Fruit fly (Drosophila melanogaster) whole organism, adult: ENCODE measurements around the gene crc.

Source experiments
- CG11617 ChIP-seq: fragments of 200-800 bp; sonication (Bioruptor generic); optimal IDR thresholded peaks from 2 replicates; lab custom pipeline; 2017; ENCODE audit warnings: mild to moderate bottlenecking, missing biosample characterization, missing genetic modification reagents, missing genetic modification characterization
- CG12768 ChIP-seq: fragments of 200-800 bp; sonication (Bioruptor generic); optimal IDR thresholded peaks from 2 replicates; lab custom pipeline; 2017; ENCODE audit warnings: missing biosample characterization, missing genetic modification characterization, mild to moderate bottlenecking, moderate library complexity, missing genetic modification reagents
- CG14711 ChIP-seq: fragments of 200-800 bp; sonication (Bioruptor generic); optimal IDR thresholded peaks from 2 replicates; lab custom pipeline; 2018; ENCODE audit warnings: missing biosample characterization, mild to moderate bottlenecking, missing genetic modification characterization, moderate library complexity
- CG1620 ChIP-seq: fragments of 200-800 bp; sonication (Bioruptor generic); optimal IDR thresholded peaks from 2 replicates; lab custom pipeline; 2016; ENCODE audit warnings: missing biosample characterization, missing genetic modification characterization
- CG33017 ChIP-seq: fragments of 200-800 bp; sonication (Bioruptor generic); optimal IDR thresholded peaks from 2 replicates; lab custom pipeline; 2018; ENCODE audit warnings: missing biosample characterization, mild to moderate bottlenecking, missing genetic modification characterization, moderate library complexity
- CG5204 ChIP-seq: fragments of 200-800 bp; sonication (Bioruptor generic); optimal IDR thresholded peaks from 2 replicates; lab custom pipeline; 2016; ENCODE audit warnings: missing biosample characterization, missing genetic modification characterization
- CG7045 ChIP-seq: fragments of 200-800 bp; sonication (Bioruptor generic); optimal IDR thresholded peaks from 2 replicates; lab custom pipeline; 2017; ENCODE audit warnings: missing biosample characterization, mild to moderate bottlenecking, missing genetic modification characterization
- CG7101 ChIP-seq: fragments of 200-800 bp; sonication (Bioruptor generic); optimal IDR thresholded peaks from 2 replicates; lab custom pipeline; 2018; ENCODE audit warnings: missing biosample characterization, mild to moderate bottlenecking, missing genetic modification characterization, moderate library complexity
- Clk ChIP-seq: fragments of 200-800 bp; sonication (Bioruptor generic); optimal IDR thresholded peaks from 2 replicates; lab custom pipeline; 2017; ENCODE audit warnings: missing biosample characterization, missing genetic modification characterization
- Crg-1 ChIP-seq: fragments of 200-800 bp; sonication (Bioruptor generic); optimal IDR thresholded peaks from 2 replicates; lab custom pipeline; 2016; ENCODE audit warnings: missing biosample characterization, missing genetic modification characterization
- Hr96 ChIP-seq: fragments of 200-800 bp; sonication (Bioruptor generic); optimal IDR thresholded peaks from 2 replicates; lab custom pipeline; 2016; ENCODE audit warnings: missing biosample characterization, missing genetic modification characterization
- Mnt ChIP-seq: fragments of 200-800 bp; sonication (Bioruptor generic); optimal IDR thresholded peaks from 2 replicates; lab custom pipeline; 2016; ENCODE audit warnings: missing biosample characterization, mild to moderate bottlenecking, missing genetic modification characterization
- bab1 ChIP-seq: fragments of 200-800 bp; sonication (Bioruptor generic); optimal IDR thresholded peaks from 3 replicates; lab custom pipeline; 2019; ENCODE audit warnings: missing biosample characterization, mild to moderate bottlenecking, missing genetic modification characterization, moderate library complexity
- cic ChIP-seq: fragments of 200-800 bp; sonication (Bioruptor generic); optimal IDR thresholded peaks from 2 replicates; lab custom pipeline; 2017; ENCODE audit warnings: missing biosample characterization, mild to moderate bottlenecking, missing genetic modification characterization, moderate library complexity
- cnc ChIP-seq, 2 experiments: fragments of >200 bp; optimal IDR thresholded peaks; 2 replicates each; lab custom pipeline; 2017
- kay ChIP-seq: fragments of 200-800 bp; sonication (Bioruptor generic); peaks from one replicate; lab custom pipeline; 2016; ENCODE audit warnings: missing biosample characterization, missing genetic modification characterization, borderline replicate concordance
- ovo ChIP-seq: fragments of 200-800 bp; sonication (Bioruptor generic); optimal IDR thresholded peaks from 2 replicates; lab custom pipeline; 2016; ENCODE audit warnings: missing biosample characterization, missing genetic modification characterization
- pad ChIP-seq: fragments of 200-800 bp; sonication (Bioruptor generic); optimal IDR thresholded peaks from 3 replicates; lab custom pipeline; 2017; ENCODE audit warnings: missing biosample characterization, missing genetic modification characterization, mild to moderate bottlenecking, moderate library complexity, missing genetic modification reagents
- tj ChIP-seq: fragments of 200-800 bp; sonication (Bioruptor generic); optimal IDR thresholded peaks from 3 replicates; lab custom pipeline; 2017; ENCODE audit warnings: missing biosample characterization, mild to moderate bottlenecking, missing genetic modification characterization, moderate library complexity
- toe ChIP-seq: fragments of 200-800 bp; sonication (Bioruptor generic); optimal IDR thresholded peaks from 2 replicates; lab custom pipeline; 2016; ENCODE audit warnings: missing biosample characterization, missing genetic modification characterization

crc gene

dm6 chr2L:21310427-21311199 lies at the start of gene crc:
crc (plus strand) TSS chr2L:21310866.
- no peak for TF ChIP-seq CG12768 (GFP tag; lab: Kevin White, UChicago)
- TF ChIP-seq Crg-1, result peak; percentile 18
- peak; percentile 33 for TF ChIP-seq Hr96 (GFP tag; lab: Kevin White, UChicago)
- peak; percentile 51 for TF ChIP-seq CG14711 (tag; lab: Kevin White, UChicago)
- peak; percentile 72 for TF ChIP-seq toe (GFP tag; lab: Kevin White, UChicago)
- no peak for TF ChIP-seq CG7045 (GFP tag; lab: Kevin White, UChicago)
- TF ChIP-seq CG1620 (GFP tag; lab: Kevin White, UChicago), result peak; percentile 7
- TF ChIP-seq CG11617 (GFP tag; lab: Kevin White, UChicago), result peak; percentile 19
- TF ChIP-seq tj, result peak; percentile 67
- peak; percentile 50 for TF ChIP-seq CG33017
- TF ChIP-seq pad (GFP tag; lab: Kevin White, UChicago), result no peak
- peak; percentile 5 for TF ChIP-seq CG7101 (tag; lab: Kevin White, UChicago)
- TF ChIP-seq ovo, result no peak
- TF ChIP-seq cnc (optimal IDR thresholded peaks at IDR 0.05; lab: Kevin White, UChicago), result no peak
- no peak for TF ChIP-seq Clk (GFP tag; lab: Kevin White, UChicago)
- TF ChIP-seq CG5204, result peak; percentile 54
- TF ChIP-seq Mnt (GFP tag; lab: Kevin White, UChicago), result peak; percentile 95
- peak; percentile 84 for TF ChIP-seq cic (GFP tag; lab: Kevin White, UChicago)
- TF ChIP-seq kay, result no peak
- peak; percentile 17 for TF ChIP-seq bab1 (GFP tag; lab: Kevin White, UChicago)

- TF ChIP-seq Clk (GFP tag; lab: Kevin White, UChicago) (no peak), cic (GFP tag; lab: Kevin White, UChicago) (no peak), CG5204 (peak; percentile 7), CG14711 (tag; lab: Kevin White, UChicago) (peak; percentile 13), Crg-1 (no peak), kay (no peak), pad (GFP tag; lab: Kevin White, UChicago) (no peak), Hr96 (GFP tag; lab: Kevin White, UChicago) (peak; percentile 12), toe (GFP tag; lab: Kevin White, UChicago) (no peak), tj (no peak), CG7101 (tag; lab: Kevin White, UChicago) (no peak), Mnt (GFP tag; lab: Kevin White, UChicago) (no peak), CG1620 (GFP tag; lab: Kevin White, UChicago) (no peak), CG11617 (GFP tag; lab: Kevin White, UChicago) (peak; percentile 16), bab1 (GFP tag; lab: Kevin White, UChicago) (peak; percentile 40), CG7045 (GFP tag; lab: Kevin White, UChicago) (no peak), CG12768 (GFP tag; lab: Kevin White, UChicago) (peak; percentile 17), ovo (no peak), cnc (optimal IDR thresholded peaks at IDR 0.05; lab: Kevin White, UChicago) (no peak), CG33017 (no peak)
Observed at dm6 chr2L:21260869-21261268, 49.8 kb upstream of the crc start.

dm6 chr2L:21262832-21263231 lies 47.8 kb upstream of the crc start, which contains the start of gene CG8671:
CG8671 (plus strand) TSS chr2L:21262956.
- TF ChIP-seq kay (no peak), pad (GFP tag; lab: Kevin White, UChicago) (no peak), ovo (no peak), cic (GFP tag; lab: Kevin White, UChicago) (no peak), Hr96 (GFP tag; lab: Kevin White, UChicago) (no peak), Mnt (GFP tag; lab: Kevin White, UChicago) (peak; percentile 7), CG33017 (no peak), tj (no peak), CG5204 (no peak), CG1620 (GFP tag; lab: Kevin White, UChicago) (peak; percentile 11), CG7045 (GFP tag; lab: Kevin White, UChicago) (no peak), toe (GFP tag; lab: Kevin White, UChicago) (no peak), CG11617 (GFP tag; lab: Kevin White, UChicago) (peak; percentile 16), cnc (optimal IDR thresholded peaks at IDR 0.05; lab: Kevin White, UChicago) (no peak), CG14711 (tag; lab: Kevin White, UChicago) (peak; percentile 18), bab1 (GFP tag; lab: Kevin White, UChicago) (peak; percentile 10), Crg-1 (no peak), CG12768 (GFP tag; lab: Kevin White, UChicago) (no peak), Clk (GFP tag; lab: Kevin White, UChicago) (no peak)

dm6 chr2L:21263470-21264146 lies 47.1 kb upstream of the crc start:
- no peak for TF ChIP-seq Hr96 (GFP tag; lab: Kevin White, UChicago)
- TF ChIP-seq tj, result peak; percentile 6
- no peak for TF ChIP-seq cic (GFP tag; lab: Kevin White, UChicago)
- no peak for TF ChIP-seq CG7045 (GFP tag; lab: Kevin White, UChicago)
- TF ChIP-seq CG5204, result no peak
- TF ChIP-seq Mnt (GFP tag; lab: Kevin White, UChicago), result no peak
- peak; percentile 8 for TF ChIP-seq Crg-1
- no peak for TF ChIP-seq ovo
- TF ChIP-seq CG12768 (GFP tag; lab: Kevin White, UChicago), result peak; percentile 5
- peak; percentile 51 for TF ChIP-seq bab1 (GFP tag; lab: Kevin White, UChicago)
- TF ChIP-seq pad (GFP tag; lab: Kevin White, UChicago), result no peak
- peak; percentile 26 for TF ChIP-seq CG14711 (tag; lab: Kevin White, UChicago)
- no peak for TF ChIP-seq Clk (GFP tag; lab: Kevin White, UChicago)
- peak; percentile 10 for TF ChIP-seq CG7101 (tag; lab: Kevin White, UChicago)
- TF ChIP-seq toe (GFP tag; lab: Kevin White, UChicago), result no peak
